Fruit fly (Drosophila melanogaster) whole organism, adult: Measurements from ENCODE around the gene CG46397.

ENCODE experiments used
- CG11617 ChIP-seq: fragments of 200-800 bp; sonication (Bioruptor generic); optimal IDR thresholded peaks from 2 replicates; lab custom pipeline; 2017; ENCODE audit warnings: mild to moderate bottlenecking, missing biosample characterization, missing genetic modification reagents, missing genetic modification characterization
- CG12768 ChIP-seq: fragments of 200-800 bp; sonication (Bioruptor generic); optimal IDR thresholded peaks from 2 replicates; lab custom pipeline; 2017; ENCODE audit warnings: missing biosample characterization, missing genetic modification characterization, mild to moderate bottlenecking, moderate library complexity, missing genetic modification reagents
- CG14711 ChIP-seq: fragments of 200-800 bp; sonication (Bioruptor generic); optimal IDR thresholded peaks from 2 replicates; lab custom pipeline; 2018; ENCODE audit warnings: missing biosample characterization, mild to moderate bottlenecking, missing genetic modification characterization, moderate library complexity
- CG33017 ChIP-seq: fragments of 200-800 bp; sonication (Bioruptor generic); optimal IDR thresholded peaks from 2 replicates; lab custom pipeline; 2018; ENCODE audit warnings: missing biosample characterization, mild to moderate bottlenecking, missing genetic modification characterization, moderate library complexity
- CG5204 ChIP-seq: fragments of 200-800 bp; sonication (Bioruptor generic); optimal IDR thresholded peaks from 2 replicates; lab custom pipeline; 2016; ENCODE audit warnings: missing biosample characterization, missing genetic modification characterization
- Mnt ChIP-seq: fragments of 200-800 bp; sonication (Bioruptor generic); optimal IDR thresholded peaks from 2 replicates; lab custom pipeline; 2016; ENCODE audit warnings: missing biosample characterization, mild to moderate bottlenecking, missing genetic modification characterization
- bab1 ChIP-seq: fragments of 200-800 bp; sonication (Bioruptor generic); optimal IDR thresholded peaks from 3 replicates; lab custom pipeline; 2019; ENCODE audit warnings: missing biosample characterization, mild to moderate bottlenecking, missing genetic modification characterization, moderate library complexity
- cic ChIP-seq: fragments of 200-800 bp; sonication (Bioruptor generic); optimal IDR thresholded peaks from 2 replicates; lab custom pipeline; 2017; ENCODE audit warnings: missing biosample characterization, mild to moderate bottlenecking, missing genetic modification characterization, moderate library complexity
- kay ChIP-seq: fragments of 200-800 bp; sonication (Bioruptor generic); peaks from one replicate; lab custom pipeline; 2016; ENCODE audit warnings: missing biosample characterization, missing genetic modification characterization, borderline replicate concordance
- tj ChIP-seq: fragments of 200-800 bp; sonication (Bioruptor generic); optimal IDR thresholded peaks from 3 replicates; lab custom pipeline; 2017; ENCODE audit warnings: missing biosample characterization, mild to moderate bottlenecking, missing genetic modification characterization, moderate library complexity

DNA sequence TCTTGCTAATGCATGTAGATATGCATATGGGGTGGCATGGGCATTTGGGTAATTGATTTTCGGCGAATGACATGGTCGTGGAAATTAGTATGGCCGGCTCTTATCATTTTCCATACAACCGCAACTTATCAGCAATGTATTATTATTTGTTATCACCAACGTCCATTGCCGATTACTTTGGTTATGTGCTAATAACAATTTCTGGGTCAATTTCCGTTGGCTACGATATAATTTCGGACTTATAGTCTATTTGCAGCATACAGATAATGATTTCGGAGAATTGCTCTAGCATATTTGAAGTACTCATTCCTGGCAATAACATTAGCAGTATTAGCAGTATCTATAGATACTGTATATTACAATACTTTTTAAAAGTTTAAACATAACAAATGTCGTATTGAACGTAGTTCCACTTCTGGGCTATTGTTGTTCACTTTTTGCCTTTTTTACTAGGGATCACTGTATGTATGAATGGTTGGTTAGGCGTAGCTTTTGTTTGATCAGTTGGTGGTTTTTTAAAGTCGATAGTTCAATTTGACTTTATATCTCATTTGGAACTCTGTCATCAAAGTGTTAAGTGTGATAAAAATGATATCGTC, at the start of gene CG46397:
- no peak for TF ChIP-seq CG11617
- TF ChIP-seq CG5204 = no peak
- TF ChIP-seq cic = no peak
- TF ChIP-seq kay (GFP tag; lab: Kevin White, UChicago) = no peak
- no peak for TF ChIP-seq CG14711 (tag; lab: Kevin White, UChicago)
- no peak for TF ChIP-seq CG33017 (tag; lab: Kevin White, UChicago)
- TF ChIP-seq CG12768 = no peak
- no peak for TF ChIP-seq bab1 (GFP tag; lab: Kevin White, UChicago)
- no peak for TF ChIP-seq Mnt (GFP tag; lab: Kevin White, UChicago)
- no peak for TF ChIP-seq tj
